Fruit fly (Drosophila melanogaster) whole organism, wandering third instar larva: Measurements from ENCODE around the gene Ac76E.

Experiments used
- Abd-B ChIP-seq: fragments of >200 bp; optimal IDR thresholded peaks from 2 replicates; lab custom pipeline; 2017; ENCODE audit warnings: missing biosample characterization, missing genetic modification characterization
- CG32264 ChIP-seq: fragments of 200-800 bp; sonication (Bioruptor generic); optimal IDR thresholded peaks from 2 replicates; lab custom pipeline; 2016; ENCODE audit warnings: missing biosample characterization, missing genetic modification characterization
- CG9705 ChIP-seq: fragments of 200-800 bp; sonication (Bioruptor generic); optimal IDR thresholded peaks from 2 replicates; lab custom pipeline; 2018; ENCODE audit warnings: missing biosample characterization, mild to moderate bottlenecking, missing genetic modification characterization
- CrebA ChIP-seq: fragments of 200-800 bp; sonication (Bioruptor generic); optimal IDR thresholded peaks from 2 replicates; lab custom pipeline; 2016; ENCODE audit warnings: missing biosample characterization, mild to moderate bottlenecking, missing genetic modification characterization, borderline replicate concordance
- Dfd ChIP-seq: fragments of >200 bp; optimal IDR thresholded peaks from 2 replicates; lab custom pipeline; 2017; ENCODE audit warnings: missing biosample characterization, missing genetic modification characterization
- Dif ChIP-seq: fragments of 200-275, 200-300 bp; sonication (Bioruptor generic); optimal IDR thresholded peaks from 2 replicates; lab custom pipeline; 2018; ENCODE audit warnings: missing biosample characterization, missing genetic modification characterization; ENCODE audit not compliant: partially characterized antibody
- GATAd ChIP-seq: sonication (Bioruptor generic); optimal IDR thresholded peaks from 2 replicates; lab custom pipeline; 2016; ENCODE audit warnings: missing biosample characterization, missing genetic modification characterization
- HLH106 ChIP-seq: fragments of 200-800 bp; optimal IDR thresholded peaks from 3 replicates; lab custom pipeline; 2019; ENCODE audit warnings: missing biosample characterization, mild to moderate bottlenecking, missing genetic modification characterization, moderate library complexity
- Hr78 ChIP-seq: fragments of >200 bp; optimal IDR thresholded peaks from 2 replicates; lab custom pipeline; 2017; ENCODE audit warnings: missing biosample characterization, missing genetic modification characterization
- Hr83 ChIP-seq: fragments of 200-300 bp; sonication (Bioruptor generic); optimal IDR thresholded peaks from 2 replicates; lab custom pipeline; 2016; ENCODE audit warnings: missing biosample characterization, mild to moderate bottlenecking, missing genetic modification characterization, moderate library complexity; ENCODE audit not compliant: poor library complexity, severe bottlenecking
- Jra ChIP-seq: sonication (Bioruptor generic); optimal IDR thresholded peaks from 2 replicates; lab custom pipeline; 2016; ENCODE audit warnings: missing biosample characterization, missing genetic modification characterization
- Mio ChIP-seq: sonication (Bioruptor generic); optimal IDR thresholded peaks from 2 replicates; lab custom pipeline; 2016; ENCODE audit warnings: missing biosample characterization, missing genetic modification characterization
- Myc ChIP-seq: fragments of >200 bp; optimal IDR thresholded peaks from 2 replicates; lab custom pipeline; 2017
- N ChIP-seq: fragments of >200 bp; optimal IDR thresholded peaks from 2 replicates; lab custom pipeline; 2018; ENCODE audit warnings: missing biosample characterization, missing external identifiers, missing genetic modification characterization
- OdsH ChIP-seq: fragments of 200-800 bp; sonication (Bioruptor generic); optimal IDR thresholded peaks from 2 replicates; lab custom pipeline; 2016; ENCODE audit warnings: missing biosample characterization, mild to moderate bottlenecking, missing genetic modification characterization
- Rel ChIP-seq, 2 experiments: fragments of 200-800 bp; sonication (Bioruptor generic) in 1 of 2; optimal IDR thresholded peaks; 2 replicates in 1 of 2; 3 replicates in 1 of 2; lab custom pipeline; 2016 to 2019; ENCODE audit warnings: mild to moderate bottlenecking in 2 of 2, missing biosample characterization in 2 of 2, missing genetic modification characterization in 2 of 2, moderate library complexity in 1 of 2
- Sp1 ChIP-seq: fragments of 200-800 bp; sonication (Bioruptor generic); optimal IDR thresholded peaks from 3 replicates; lab custom pipeline; 2019; ENCODE audit warnings: missing biosample characterization, mild to moderate bottlenecking, missing genetic modification characterization, moderate library complexity
- Vsx2 ChIP-seq: fragments of 200-300, 225-300 bp; sonication (Bioruptor generic); optimal IDR thresholded peaks from 2 replicates; lab custom pipeline; 2018; ENCODE audit warnings: missing biosample characterization, missing genetic modification characterization; ENCODE audit not compliant: partially characterized antibody
- br ChIP-seq: fragments of 200-800 bp; sonication (Bioruptor generic); optimal IDR thresholded peaks from 2 replicates; lab custom pipeline; 2016; ENCODE audit warnings: missing biosample characterization, missing genetic modification characterization
- brk ChIP-seq: fragments of 200-800 bp; sonication (Bioruptor generic); optimal IDR thresholded peaks from 2 replicates; lab custom pipeline; 2016; ENCODE audit warnings: missing biosample characterization, mild to moderate bottlenecking, missing genetic modification characterization
- dl ChIP-seq, 2 experiments: fragments of 175-275, 200-275 bp in 1 of 2; fragments of 200-275 bp in 1 of 2; sonication (Bioruptor generic); optimal IDR thresholded peaks; lab custom pipeline; 2018; ENCODE audit warnings: mild to moderate bottlenecking in 2 of 2, missing biosample characterization in 2 of 2, missing genetic modification characterization in 2 of 2, moderate library complexity in 2 of 2; ENCODE audit not compliant: partially characterized antibody in 2 of 2, insufficient read depth in 1 of 2
- dmrt93B ChIP-seq: fragments of 200-800 bp; sonication (Bioruptor generic); optimal IDR thresholded peaks from 2 replicates; lab custom pipeline; 2018; ENCODE audit warnings: missing biosample characterization, mild to moderate bottlenecking, missing genetic modification characterization
- dsf ChIP-seq: sonication (Bioruptor generic); optimal IDR thresholded peaks from 2 replicates; lab custom pipeline; 2016; ENCODE audit warnings: missing biosample characterization, missing genetic modification characterization, borderline replicate concordance
- ey ChIP-seq: fragments of 200-800 bp; sonication (Bioruptor generic); optimal IDR thresholded peaks from 2 replicates; lab custom pipeline; 2016; ENCODE audit warnings: missing biosample characterization, missing genetic modification characterization
- foxo ChIP-seq, 2 experiments: fragments of 200-800 bp; sonication (Bioruptor generic); optimal IDR thresholded peaks; 2 replicates in 1 of 2; 3 replicates in 1 of 2; lab custom pipeline; 2016 to 2017; ENCODE audit warnings: missing biosample characterization in 2 of 2, missing genetic modification characterization in 2 of 2
- fru ChIP-seq: fragments of 200-800 bp; sonication (Bioruptor generic); optimal IDR thresholded peaks from 3 replicates; lab custom pipeline; 2016; ENCODE audit warnings: missing biosample characterization, mild to moderate bottlenecking, missing genetic modification characterization
- h ChIP-seq: fragments of 200-800 bp; sonication (Bioruptor generic); optimal IDR thresholded peaks from 3 replicates; lab custom pipeline; 2016; ENCODE audit warnings: missing biosample characterization, mild to moderate bottlenecking, missing genetic modification characterization
- jim ChIP-seq: fragments of 175-275, 200-325 bp; sonication (Bioruptor generic); optimal IDR thresholded peaks from 2 replicates; lab custom pipeline; 2016; ENCODE audit warnings: missing biosample characterization, mild to moderate bottlenecking, missing genetic modification characterization
- pan ChIP-seq: fragments of >200 bp; optimal IDR thresholded peaks from 2 replicates; lab custom pipeline; 2017
- psq ChIP-seq: fragments of 200-800 bp; sonication (Bioruptor generic); optimal IDR thresholded peaks from 3 replicates; lab custom pipeline; 2017; ENCODE audit warnings: missing biosample characterization, mild to moderate bottlenecking, missing genetic modification characterization, moderate library complexity
- rgr ChIP-seq: fragments of 200-800 bp; sonication (Bioruptor generic); optimal IDR thresholded peaks from 3 replicates; lab custom pipeline; 2016; ENCODE audit warnings: missing biosample characterization, mild to moderate bottlenecking, missing genetic modification characterization
- sage ChIP-seq: fragments of 200-800 bp; sonication (Bioruptor generic); optimal IDR thresholded peaks from 2 replicates; lab custom pipeline; 2016; ENCODE audit warnings: missing biosample characterization, mild to moderate bottlenecking, missing genetic modification characterization
- sv ChIP-seq: fragments of 200-800 bp; sonication (Bioruptor generic); optimal IDR thresholded peaks from 3 replicates; lab custom pipeline; 2016; ENCODE audit warnings: missing biosample characterization, missing genetic modification characterization
- tai ChIP-seq: sonication (Bioruptor generic); optimal IDR thresholded peaks from 2 replicates; lab custom pipeline; 2016; ENCODE audit warnings: missing biosample characterization, missing genetic modification characterization
- usp ChIP-seq: fragments of >200 bp; optimal IDR thresholded peaks from 2 replicates; lab custom pipeline; 2017; ENCODE audit warnings: missing biosample characterization, missing genetic modification characterization
- woc ChIP-seq: sonication (Bioruptor generic); optimal IDR thresholded peaks from 2 replicates; lab custom pipeline; 2016; ENCODE audit warnings: missing biosample characterization, mild to moderate bottlenecking, missing genetic modification characterization

Ac76E gene

dm6 chr3L:19919981-19920380 is 19.1 kb upstream of the Ac76E start:
- TF ChIP-seq Dif (GFP tag; lab: Kevin White, UChicago), result no peak
- no peak for TF ChIP-seq Hr83
- TF ChIP-seq GATAd, result no peak
- TF ChIP-seq Myc (lab: Kevin White, UChicago), result no peak
- no peak for TF ChIP-seq dsf (GFP tag; lab: Kevin White, UChicago)
- TF ChIP-seq br (GFP tag; lab: Kevin White, UChicago), result no peak
- TF ChIP-seq tai (GFP tag; lab: Kevin White, UChicago), result no peak
- no peak for TF ChIP-seq foxo (GFP tag; optimal IDR thresholded peaks at IDR 0.05; lab: Kevin White, UChicago)
- no peak for TF ChIP-seq sv (GFP tag; lab: Kevin White, UChicago)
- no peak for TF ChIP-seq brk (GFP tag; lab: Kevin White, UChicago)
- no peak for TF ChIP-seq CG32264 (GFP tag; lab: Kevin White, UChicago)
- no peak for TF ChIP-seq Abd-B
- no peak for TF ChIP-seq Jra (GFP tag; lab: Kevin White, UChicago)
- TF ChIP-seq Mio (GFP tag; lab: Kevin White, UChicago), result no peak
- no peak for TF ChIP-seq CrebA (GFP tag; lab: Kevin White, UChicago)
- TF ChIP-seq fru (GFP tag; lab: Kevin White, UChicago), result no peak
- TF ChIP-seq sage (GFP tag; lab: Kevin White, UChicago), result no peak
- TF ChIP-seq usp (GFP tag; lab: Kevin White, UChicago), result no peak
- no peak for TF ChIP-seq ey (GFP tag; lab: Kevin White, UChicago)
- TF ChIP-seq HLH106 (tag; lab: Kevin White, UChicago), result no peak

- TF ChIP-seq Mio (GFP tag; lab: Kevin White, UChicago) (no peak), br (GFP tag; lab: Kevin White, UChicago) (no peak), Hr83 (no peak), ey (GFP tag; lab: Kevin White, UChicago) (peak; percentile 52), Hr78 (GFP tag; lab: Kevin White, UChicago) (no peak), HLH106 (tag; lab: Kevin White, UChicago) (peak; percentile 70), CG32264 (GFP tag; lab: Kevin White, UChicago) (peak; percentile 25), Dif (GFP tag; lab: Kevin White, UChicago) (peak; percentile 99), tai (GFP tag; lab: Kevin White, UChicago) (no peak), Abd-B (no peak), pan (no peak), dmrt93B (GFP tag; lab: Kevin White, UChicago) (no peak), CrebA (GFP tag; lab: Kevin White, UChicago) (no peak), sv (GFP tag; lab: Kevin White, UChicago) (peak; percentile 73), dsf (GFP tag; lab: Kevin White, UChicago) (peak; percentile 54), OdsH (GFP tag; lab: Kevin White, UChicago) (peak; percentile 19), Sp1 (GFP tag; lab: Kevin White, UChicago) (peak; percentile 59), dl (GFP tag; optimal IDR thresholded peaks at IDR 0.05; lab: Kevin White, UChicago; ENCODE audit: insufficient read depth in 1 of 2, partially characterized antibody in 2 of 2) (peak; percentile 86 to 96), psq (GFP tag; lab: Kevin White, UChicago) (peak; percentile 58), jim (GFP tag; lab: Kevin White, UChicago) (no peak), foxo (GFP tag; optimal IDR thresholded peaks at IDR 0.05; lab: Kevin White, UChicago) (peak in 1 of 2 experiments; percentile 73), Vsx2 (peak; percentile 100), CG9705 (GFP tag; lab: Kevin White, UChicago) (peak; percentile 65), h (GFP tag; lab: Kevin White, UChicago) (peak; percentile 75), Myc (lab: Kevin White, UChicago) (peak; percentile 62), Dfd (GFP tag; lab: Kevin White, UChicago) (no peak), Jra (GFP tag; lab: Kevin White, UChicago) (peak; percentile 47), rgr (GFP tag; lab: Kevin White, UChicago) (peak; percentile 76), N (GFP tag; lab: Kevin White, UChicago) (no peak), woc (GFP tag; lab: Kevin White, UChicago) (no peak), fru (GFP tag; lab: Kevin White, UChicago) (no peak), brk (GFP tag; lab: Kevin White, UChicago) (no peak), Rel (GFP tag; optimal IDR thresholded peaks at IDR 0.05; lab: Kevin White, UChicago) (no peak), Rel (tag; optimal IDR thresholded peaks at IDR 0.05; lab: Kevin White, UChicago) (peak; percentile 29)
Measured at dm6 chr3L:19922833-19923745, 16.0 kb upstream of the Ac76E start, which contains the start of gene Pfdn6. TSS of gene Pfdn6 (plus strand) at chr3L:19923671.
